Fruit fly (Drosophila melanogaster) whole organism, embryonic: Measurements from ENCODE around the gene CG5823.

Experiments
- CG10209 ChIP-seq: fragments of 200-800 bp; sonication (Bioruptor generic); optimal IDR thresholded peaks from 3 replicates; lab custom pipeline; 2017; ENCODE audit warnings: missing biosample characterization, mild to moderate bottlenecking, missing genetic modification characterization, missing genetic modification reagents
- CG10267 ChIP-seq: fragments of 200-800 bp; sonication (Bioruptor generic); optimal IDR thresholded peaks from 2 replicates; lab custom pipeline; 2018; ENCODE audit warnings: missing biosample characterization, mild to moderate bottlenecking, missing genetic modification characterization, moderate library complexity
- CG12104 ChIP-seq: fragments of 200-800 bp; sonication (Bioruptor generic); optimal IDR thresholded peaks from 3 replicates; lab custom pipeline; 2016; ENCODE audit warnings: missing biosample characterization, missing genetic modification characterization
- CG14014 ChIP-seq: fragments of 200-800 bp; sonication (Bioruptor generic); IDR thresholded peaks from 2 replicates; pipeline ENCODE4 v1.3.6; 2022; ENCODE audit warnings: missing biosample characterization, missing genetic modification characterization
- CG14441 ChIP-seq: fragments of 200-800 bp; sonication (Bioruptor generic); IDR thresholded peaks from 2 replicates; pipeline ENCODE4 v1.3.6; 2022; ENCODE audit warnings: missing biosample characterization, missing genetic modification characterization
- CG14667 ChIP-seq: fragments of 200-800 bp; sonication (Bioruptor generic); IDR thresholded peaks from 2 replicates; pipeline ENCODE4 v1.3.6; 2022; ENCODE audit warnings: missing biosample characterization, missing genetic modification characterization
- CG15479 ChIP-seq: fragments of 200-800 bp; sonication (Bioruptor generic); optimal IDR thresholded peaks from 3 replicates; lab custom pipeline; 2019; ENCODE audit warnings: missing biosample characterization, mild to moderate bottlenecking, missing genetic modification characterization, moderate library complexity
- CG15514 ChIP-seq: fragments of 200-800 bp; sonication (Bioruptor generic); optimal IDR thresholded peaks from 3 replicates; lab custom pipeline; 2017; ENCODE audit warnings: missing biosample characterization, missing genetic modification characterization, mild to moderate bottlenecking, moderate library complexity, missing genetic modification reagents
- CG17568 ChIP-seq: fragments of 200-800 bp; sonication (Bioruptor generic); optimal IDR thresholded peaks from 2 replicates; lab custom pipeline; 2018; ENCODE audit warnings: missing biosample characterization, mild to moderate bottlenecking, missing genetic modification characterization, moderate library complexity
- CG17802 ChIP-seq: fragments of 200-800 bp; sonication (Bioruptor generic); optimal IDR thresholded peaks from 2 replicates; lab custom pipeline; 2018; ENCODE audit warnings: missing biosample characterization, mild to moderate bottlenecking, missing genetic modification characterization, moderate library complexity
- CG18764 ChIP-seq: fragments of 200-800 bp; sonication (Bioruptor generic); optimal IDR thresholded peaks from 3 replicates; lab custom pipeline; 2016; ENCODE audit warnings: missing biosample characterization, missing genetic modification characterization
- CG2116 ChIP-seq: fragments of 200-800 bp; sonication (Bioruptor generic); optimal IDR thresholded peaks from 3 replicates; lab custom pipeline; 2018; ENCODE audit warnings: missing biosample characterization, mild to moderate bottlenecking, missing genetic modification characterization
- CG2875 ChIP-seq: fragments of 200-800 bp; sonication (Bioruptor generic); optimal IDR thresholded peaks from 2 replicates; lab custom pipeline; 2017; ENCODE audit warnings: missing biosample characterization, mild to moderate bottlenecking, missing genetic modification characterization, missing genetic modification reagents
- CG30020 ChIP-seq: fragments of 200-800 bp; optimal IDR thresholded peaks from 2 replicates; lab custom pipeline; 2019; ENCODE audit warnings: missing biosample characterization, mild to moderate bottlenecking, missing genetic modification characterization, moderate library complexity
- CG30431 ChIP-seq: fragments of 200-800 bp; sonication (Bioruptor generic); optimal IDR thresholded peaks from 2 replicates; lab custom pipeline; 2017; ENCODE audit warnings: missing biosample characterization, missing genetic modification characterization
- CG6765 ChIP-seq: fragments of 200-800 bp; sonication (Bioruptor generic); optimal IDR thresholded peaks from 3 replicates; lab custom pipeline; 2017; ENCODE audit warnings: missing biosample characterization, mild to moderate bottlenecking, missing genetic modification characterization
- CG6813 ChIP-seq: fragments of 200-800 bp; sonication (Bioruptor generic); optimal IDR thresholded peaks from 2 replicates; lab custom pipeline; 2017; ENCODE audit warnings: missing biosample characterization, missing genetic modification characterization, mild to moderate bottlenecking, moderate library complexity, missing genetic modification reagents
- CG7963 ChIP-seq: fragments of 200-800 bp; sonication (Bioruptor generic); IDR thresholded peaks from 3 replicates; pipeline ENCODE4 v1.3.6; 2022; ENCODE audit warnings: missing biosample characterization, missing genetic modification characterization; ENCODE audit not compliant: partially characterized antibody
- CG8281 ChIP-seq: fragments of 200-800 bp; sonication (Bioruptor generic); optimal IDR thresholded peaks from 2 replicates; lab custom pipeline; 2018; ENCODE audit warnings: missing biosample characterization, mild to moderate bottlenecking, missing genetic modification characterization, moderate library complexity
- CG9876 ChIP-seq: fragments of 200-800 bp; sonication (Bioruptor generic); optimal IDR thresholded peaks from 2 replicates; lab custom pipeline; 2016; ENCODE audit warnings: missing biosample characterization, missing genetic modification characterization
- Deaf1 ChIP-seq: fragments of 200-800 bp; optimal IDR thresholded peaks from 3 replicates; lab custom pipeline; 2019; ENCODE audit warnings: missing biosample characterization, mild to moderate bottlenecking, missing genetic modification characterization, moderate library complexity
- Dek ChIP-seq: fragments of 200-800 bp; sonication (Bioruptor generic); optimal IDR thresholded peaks from 3 replicates; lab custom pipeline; 2019; ENCODE audit warnings: missing biosample characterization, mild to moderate bottlenecking, missing genetic modification characterization, moderate library complexity
- Dip2 ChIP-seq: fragments of 200-800 bp; sonication (Bioruptor generic); IDR thresholded peaks from 2 replicates; pipeline ENCODE4 v1.3.6; 2022; ENCODE audit warnings: missing biosample characterization, missing genetic modification characterization
- Drgx ChIP-seq: fragments of 200-800 bp; sonication (Bioruptor generic); IDR thresholded peaks from 2 replicates; pipeline ENCODE4 v1.3.6; 2022; ENCODE audit warnings: missing biosample characterization, missing genetic modification characterization
- Hand ChIP-seq: fragments of 200-800 bp; sonication (Bioruptor generic); optimal IDR thresholded peaks from 2 replicates; lab custom pipeline; 2017; ENCODE audit warnings: mild to moderate bottlenecking, missing biosample characterization, missing genetic modification reagents, missing genetic modification characterization
- Hr3 ChIP-seq: fragments of 200-800 bp; sonication (Bioruptor generic); optimal IDR thresholded peaks from 3 replicates; lab custom pipeline; 2016; ENCODE audit warnings: missing biosample characterization, missing genetic modification characterization
- MBD-R2 ChIP-seq: fragments of 200-800 bp; sonication (Bioruptor generic); IDR thresholded peaks from 2 replicates; pipeline ENCODE4 v1.3.6; 2022; ENCODE audit warnings: missing biosample characterization, missing genetic modification characterization
- NC2α ChIP-seq: fragments of 200-800 bp; sonication (Bioruptor generic); optimal IDR thresholded peaks from 2 replicates; lab custom pipeline; 2016; ENCODE audit warnings: missing biosample characterization, missing genetic modification characterization
- Scr ChIP-seq: fragments of 200-800 bp; sonication (Bioruptor generic); IDR thresholded peaks from 2 replicates; pipeline ENCODE4 v1.3.6; 2022; ENCODE audit warnings: missing biosample characterization, missing genetic modification characterization; ENCODE audit not compliant: partially characterized antibody
- Sry-β ChIP-seq: fragments of 200-800 bp; sonication (Bioruptor generic); optimal IDR thresholded peaks from 2 replicates; lab custom pipeline; 2018; ENCODE audit warnings: missing biosample characterization, mild to moderate bottlenecking, missing genetic modification characterization, moderate library complexity
- YL-1 ChIP-seq: fragments of 200-800 bp; sonication (Bioruptor generic); optimal IDR thresholded peaks from 3 replicates; lab custom pipeline; 2017; ENCODE audit warnings: missing biosample characterization, mild to moderate bottlenecking, missing genetic modification characterization
- btn ChIP-seq: fragments of 200-800 bp; sonication (Bioruptor generic); optimal IDR thresholded peaks from 2 replicates; lab custom pipeline; 2016; ENCODE audit warnings: missing biosample characterization, missing genetic modification characterization
- cato ChIP-seq: fragments of 200-800 bp; sonication (Bioruptor generic); optimal IDR thresholded peaks from 2 replicates; lab custom pipeline; 2016; ENCODE audit warnings: missing biosample characterization, missing genetic modification characterization, borderline replicate concordance
- chif ChIP-seq, 2 experiments: fragments of 200-800 bp; sonication (Bioruptor generic); optimal IDR thresholded peaks; 3 replicates each; lab custom pipeline; 2016; ENCODE audit warnings: missing biosample characterization in 2 of 2, missing genetic modification characterization in 2 of 2
- dan ChIP-seq: fragments of 200-800 bp; sonication (Bioruptor generic); IDR thresholded peaks from 2 replicates; pipeline ENCODE4 v1.3.6; 2022; ENCODE audit warnings: missing biosample characterization, missing genetic modification characterization
- ewg ChIP-seq: fragments of 200-800 bp; sonication (Bioruptor generic); optimal IDR thresholded peaks from 3 replicates; lab custom pipeline; 2017; ENCODE audit warnings: mild to moderate bottlenecking, missing biosample characterization, missing genetic modification reagents, missing genetic modification characterization
- gcm2 ChIP-seq: fragments of 200-800 bp; sonication (Bioruptor generic); optimal IDR thresholded peaks from 2 replicates; lab custom pipeline; 2016; ENCODE audit warnings: missing biosample characterization, missing genetic modification characterization
- gro ChIP-seq: fragments of 200-800 bp; sonication (Bioruptor generic); optimal IDR thresholded peaks from 2 replicates; lab custom pipeline; 2016; ENCODE audit warnings: missing biosample characterization, missing genetic modification characterization
- jigr1 ChIP-seq: fragments of 200-800 bp; sonication (Bioruptor generic); IDR thresholded peaks from 3 replicates; pipeline ENCODE4 v1.3.6; 2022; ENCODE audit warnings: missing biosample characterization, missing genetic modification characterization
- lab ChIP-seq: fragments of 200-800 bp; sonication (Bioruptor generic); optimal IDR thresholded peaks from 3 replicates; lab custom pipeline; 2017; ENCODE audit warnings: missing biosample characterization, missing genetic modification characterization, mild to moderate bottlenecking, moderate library complexity, missing genetic modification reagents
- p53 ChIP-seq: fragments of 200-800 bp; sonication (Bioruptor generic); optimal IDR thresholded peaks from 2 replicates; lab custom pipeline; 2016; ENCODE audit warnings: missing biosample characterization, missing genetic modification characterization
- pho ChIP-seq: fragments of 200-800 bp; sonication (Bioruptor generic); optimal IDR thresholded peaks from 2 replicates; lab custom pipeline; 2016; ENCODE audit warnings: missing biosample characterization, missing genetic modification characterization
- pita ChIP-seq: fragments of 200-800 bp; sonication (Bioruptor generic); optimal IDR thresholded peaks from 2 replicates; lab custom pipeline; 2017; ENCODE audit warnings: missing biosample characterization, mild to moderate bottlenecking, missing genetic modification characterization
- schlank ChIP-seq: fragments of 200-800 bp; sonication (Bioruptor generic); optimal IDR thresholded peaks from 2 replicates; lab custom pipeline; 2018; ENCODE audit warnings: missing biosample characterization, mild to moderate bottlenecking, missing genetic modification characterization
- scrt ChIP-seq: fragments of 200-800 bp; sonication (Bioruptor generic); optimal IDR thresholded peaks from 2 replicates; lab custom pipeline; 2018; ENCODE audit warnings: missing biosample characterization, mild to moderate bottlenecking, missing genetic modification characterization, moderate library complexity
- sob ChIP-seq: fragments of 200-800 bp; sonication (Bioruptor generic); IDR thresholded peaks from 2 replicates; pipeline ENCODE4 v1.3.6; 2022; ENCODE audit warnings: missing biosample characterization, missing genetic modification characterization
- unpg ChIP-seq: fragments of 200-800 bp; sonication (Bioruptor generic); optimal IDR thresholded peaks from 3 replicates; lab custom pipeline; 2018; ENCODE audit warnings: missing biosample characterization, mild to moderate bottlenecking, missing genetic modification characterization, moderate library complexity
- vvl ChIP-seq: fragments of 200-800 bp; sonication (Bioruptor generic); IDR thresholded peaks from 2 replicates; pipeline ENCODE4 v1.3.6; 2022; ENCODE audit warnings: missing biosample characterization, missing genetic modification characterization
- wdn ChIP-seq: fragments of 200-800 bp; sonication (Bioruptor generic); IDR thresholded peaks from 2 replicates; pipeline ENCODE4 v1.3.6; 2022; ENCODE audit warnings: missing biosample characterization, missing genetic modification characterization
- yki ChIP-seq: fragments of >200 bp; optimal IDR thresholded peaks from 3 replicates; lab custom pipeline; 2018
- zfh2 ChIP-seq: fragments of 200-800 bp; sonication (Bioruptor generic); optimal IDR thresholded peaks from 2 replicates; lab custom pipeline; 2016; ENCODE audit warnings: missing biosample characterization, missing genetic modification characterization

Gene CG5823

dm6 chr3R:17526059-17526592 lies 8.3 kb downstream of the CG5823 start (continued):
- TF ChIP-seq CG17802 (no peak), CG8281 (tag; lab: Kevin White, UChicago) (no peak), Hand (peak; percentile 51), MBD-R2 (GFP tag; lab: Robert Waterston, UW) (no peak; the same call in 1 of the 2 replicates), ewg (GFP tag; lab: Kevin White, UChicago) (no peak), lab (GFP tag; lab: Kevin White, UChicago) (peak; percentile 84), sob (GFP tag; lab: Robert Waterston, UW) (no peak), wdn (GFP tag; lab: Robert Waterston, UW) (0 out of 2 replicates have a peak, but pooled peaks have one; percentile 39), CG30020 (tag; lab: Kevin White, UChicago) (no peak), YL-1 (GFP tag; lab: Kevin White, UChicago) (no peak), CG14667 (no peak), yki (lab: Kevin White, UChicago) (no peak), CG15514 (peak; percentile 55), scrt (GFP tag; lab: Kevin White, UChicago) (peak; percentile 65), Drgx (GFP tag; lab: Robert Waterston, UW) (no peak), jigr1 (no peak), CG12104 (GFP tag; lab: Kevin White, UChicago) (no peak), Dip2 (GFP tag; lab: Robert Waterston, UW) (no peak), CG10267 (no peak), CG7963 (no peak), CG9876 (GFP tag; lab: Kevin White, UChicago) (no peak), gro (peak; percentile 15), CG14441 (GFP tag; lab: Robert Waterston, UW) (no peak), Hr3 (GFP tag; lab: Kevin White, UChicago) (no peak), CG14014 (GFP tag; lab: Robert Waterston, UW) (peak; percentile 31; the same call in 1 of the 2 replicates), btn (GFP tag; lab: Kevin White, UChicago) (no peak), gcm2 (GFP tag; lab: Kevin White, UChicago) (no peak), CG15479 (GFP tag; lab: Kevin White, UChicago) (no peak), unpg (peak; percentile 29), zfh2 (GFP tag; lab: Kevin White, UChicago) (peak; percentile 18), CG30431 (GFP tag; lab: Kevin White, UChicago) (no peak), pita (GFP tag; lab: Kevin White, UChicago) (no peak), schlank (tag; lab: Kevin White, UChicago) (peak; percentile 24), Dek (tag; lab: Kevin White, UChicago) (peak; percentile 45), CG10209 (peak; percentile 24), vvl (GFP tag; lab: Robert Waterston, UW) (peak; percentile 30; the same call in 1 of the 2 replicates), CG2116 (GFP tag; lab: Kevin White, UChicago) (no peak), CG2875 (GFP tag; lab: Kevin White, UChicago) (no peak), cato (GFP tag; lab: Kevin White, UChicago) (no peak), CG6765 (peak; percentile 47), NC2α (GFP tag; lab: Kevin White, UChicago) (no peak), pho (GFP tag; lab: Kevin White, UChicago) (peak; percentile 34), Sry-β (no peak), CG17568 (GFP tag; lab: Kevin White, UChicago) (no peak), p53 (no peak), chif (GFP tag; optimal IDR thresholded peaks at IDR 0.05; lab: Kevin White, UChicago) (no peak), CG18764 (GFP tag; lab: Kevin White, UChicago) (no peak), Scr (GFP tag; lab: Robert Waterston, UW) (no peak), Deaf1 (tag; lab: Kevin White, UChicago) (peak; percentile 49), CG6813 (GFP tag; lab: Kevin White, UChicago) (no peak), dan (GFP tag; lab: Robert Waterston, UW) (no peak)
